Worm (Caenorhabditis elegans): Measurements from ENCODE around the gene Y54G2A.26.

Y54G2A.26 gene

DNA sequence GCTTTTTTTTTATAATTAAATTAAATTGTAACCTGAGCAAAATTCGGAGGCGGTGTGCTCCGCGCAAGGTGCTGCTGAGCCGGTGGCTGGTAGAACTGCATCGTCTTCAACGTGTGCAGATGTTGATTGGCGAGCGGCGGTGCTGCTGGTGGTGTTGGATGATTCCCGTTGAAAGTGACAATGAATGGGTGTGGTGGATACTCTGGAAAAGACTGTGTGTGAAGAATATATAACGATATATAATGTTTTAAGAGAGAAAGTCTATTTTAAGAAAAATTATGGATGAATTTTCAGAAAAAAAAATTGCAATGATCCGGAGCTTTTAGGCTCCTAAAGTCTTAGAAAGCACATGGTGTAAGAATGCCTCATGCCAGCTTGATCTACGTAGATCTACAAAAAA, at the start of gene Y54G2A.26:
Gene Y54G2A.26, minus strand, starts transcription at position 101 of the 400 bp plus-strand sequence.
- no peak for TF ChIP-seq zip-8 (tag; optimal IDR thresholded peaks at IDR 0.05)
- no peak for TF ChIP-seq unc-120 (tag; optimal IDR thresholded peaks at IDR 0.05; ENCODE audit: poor library complexity, severe bottlenecking)
- TF ChIP-seq ceh-39 (tag; optimal IDR thresholded peaks at IDR 0.05): no peak
- no peak for TF ChIP-seq ces-1 (GFP tag; optimal IDR thresholded peaks at IDR 0.05)
- TF ChIP-seq unc-39 (tag; optimal IDR thresholded peaks at IDR 0.05): no peak

DNA sequence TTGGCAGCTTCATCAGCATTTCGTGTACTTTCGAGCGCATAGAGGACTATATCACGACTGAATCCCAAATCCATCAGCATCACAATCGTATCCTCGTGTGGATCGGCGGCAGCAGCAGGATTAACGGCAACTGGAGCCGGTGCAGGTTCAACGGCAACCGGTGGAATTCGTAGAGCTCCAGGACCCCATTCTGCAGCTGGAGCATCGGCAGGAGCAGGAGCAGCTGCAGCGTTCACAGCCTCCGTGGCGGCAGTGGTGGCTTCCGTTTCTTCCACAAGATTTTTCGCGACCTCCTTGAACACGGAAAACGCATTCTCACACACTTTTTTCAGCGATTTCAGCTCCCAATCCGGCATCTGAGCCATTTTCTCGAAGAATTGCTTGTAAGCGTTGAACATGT, 48.9 kb upstream of the Y54G2A.26 start:
- no peak for TF ChIP-seq tbx-8 (GFP tag; optimal IDR thresholded peaks at IDR 0.05)
- TF ChIP-seq cnd-1 (tag; optimal IDR thresholded peaks at IDR 0.05): no peak
- TF ChIP-seq sptf-1 (tag; optimal IDR thresholded peaks at IDR 0.05): no peak
- TF ChIP-seq hlh-1 (tag; optimal IDR thresholded peaks at IDR 0.05): no peak
- TF ChIP-seq flh-1 (GFP tag; optimal IDR thresholded peaks at IDR 0.05): no peak
- no peak for TF ChIP-seq elt-3 (tag; optimal IDR thresholded peaks at IDR 0.05)
- no peak for TF ChIP-seq unc-120 (tag; optimal IDR thresholded peaks at IDR 0.05; ENCODE audit: poor library complexity, severe bottlenecking)
- no peak for TF ChIP-seq lsy-2 (tag; optimal IDR thresholded peaks at IDR 0.05)
- TF ChIP-seq lin-32 (GFP tag; optimal IDR thresholded peaks at IDR 0.05): no peak
- no peak for TF ChIP-seq unc-62 (GFP tag; optimal IDR thresholded peaks at IDR 0.05)
- no peak for TF ChIP-seq ztf-11 (tag; optimal IDR thresholded peaks at IDR 0.05)
- TF ChIP-seq nhr-237 (tag; optimal IDR thresholded peaks at IDR 0.05): no peak
- no peak for TF ChIP-seq elt-1 (tag; optimal IDR thresholded peaks at IDR 0.05; ENCODE audit: borderline replicate concordance, insufficient read depth)
- no peak for TF ChIP-seq nhr-76 (tag; optimal IDR thresholded peaks at IDR 0.05)
- TF ChIP-seq M03D4.4 (tag; optimal IDR thresholded peaks at IDR 0.05): no peak
- no peak for TF ChIP-seq pha-4 (tag; optimal IDR thresholded peaks at IDR 0.05)

DNA sequence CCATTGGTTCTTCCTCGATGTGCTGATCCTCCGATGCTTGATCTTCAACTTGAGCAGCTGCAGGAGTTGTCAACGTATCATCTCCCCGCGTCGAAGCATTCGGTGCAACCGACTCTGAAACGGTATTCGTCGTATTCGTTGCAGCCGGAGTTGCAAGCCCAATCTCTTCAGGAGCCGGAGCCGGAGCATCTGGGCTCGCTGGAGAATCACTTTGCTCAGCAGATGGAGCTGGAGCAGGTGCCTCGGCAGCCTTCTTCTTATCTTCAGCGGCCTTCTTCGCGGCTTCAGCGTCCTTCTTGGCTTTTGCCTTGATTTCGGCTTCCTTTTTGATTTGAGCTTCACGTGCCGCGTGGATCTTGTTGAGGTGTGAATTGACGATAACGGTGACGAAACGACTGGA, 43.5 kb upstream of the Y54G2A.26 start:
- TF ChIP-seq sptf-1 (tag; optimal IDR thresholded peaks at IDR 0.05) (no peak), lin-13 (tag; optimal IDR thresholded peaks at IDR 0.05) (no peak), ceh-43 (GFP tag; optimal IDR thresholded peaks at IDR 0.05) (no peak), pha-4 (tag; optimal IDR thresholded peaks at IDR 0.05) (no peak), flh-1 (GFP tag; optimal IDR thresholded peaks at IDR 0.05) (no peak), unc-39 (tag; optimal IDR thresholded peaks at IDR 0.05) (no peak)

- TF ChIP-seq mls-2 (tag; optimal IDR thresholded peaks at IDR 0.05) (no peak), lin-13 (tag; optimal IDR thresholded peaks at IDR 0.05) (no peak), ceh-39 (tag; optimal IDR thresholded peaks at IDR 0.05) (no peak), M03D4.4 (tag; optimal IDR thresholded peaks at IDR 0.05) (no peak), ceh-43 (GFP tag; optimal IDR thresholded peaks at IDR 0.05) (no peak), flh-1 (GFP tag; optimal IDR thresholded peaks at IDR 0.05) (no peak), lsy-2 (tag; optimal IDR thresholded peaks at IDR 0.05) (no peak), tbx-8 (GFP tag; optimal IDR thresholded peaks at IDR 0.05) (no peak), nhr-76 (tag; optimal IDR thresholded peaks at IDR 0.05) (no peak), ces-1 (GFP tag; optimal IDR thresholded peaks at IDR 0.05) (no peak), nhr-2 (tag; optimal IDR thresholded peaks at IDR 0.05) (no peak), drap-1 (GFP tag; optimal IDR thresholded peaks at IDR 0.05) (no peak), lin-32 (GFP tag; optimal IDR thresholded peaks at IDR 0.05) (no peak), nhr-28 (tag; optimal IDR thresholded peaks at IDR 0.05) (no peak), ztf-11 (tag; optimal IDR thresholded peaks at IDR 0.05) (no peak), ham-2 (GFP tag; optimal IDR thresholded peaks at IDR 0.05) (no peak), cnd-1 (tag; optimal IDR thresholded peaks at IDR 0.05) (no peak), blmp-1 (tag; optimal IDR thresholded peaks at IDR 0.05) (no peak), bed-3 (GFP tag; optimal IDR thresholded peaks at IDR 0.05) (no peak), elt-3 (tag; optimal IDR thresholded peaks at IDR 0.05) (no peak)
Observed at ce11 chrIV:3037932-3038331, 42.7 kb upstream of the Y54G2A.26 start.

DNA sequence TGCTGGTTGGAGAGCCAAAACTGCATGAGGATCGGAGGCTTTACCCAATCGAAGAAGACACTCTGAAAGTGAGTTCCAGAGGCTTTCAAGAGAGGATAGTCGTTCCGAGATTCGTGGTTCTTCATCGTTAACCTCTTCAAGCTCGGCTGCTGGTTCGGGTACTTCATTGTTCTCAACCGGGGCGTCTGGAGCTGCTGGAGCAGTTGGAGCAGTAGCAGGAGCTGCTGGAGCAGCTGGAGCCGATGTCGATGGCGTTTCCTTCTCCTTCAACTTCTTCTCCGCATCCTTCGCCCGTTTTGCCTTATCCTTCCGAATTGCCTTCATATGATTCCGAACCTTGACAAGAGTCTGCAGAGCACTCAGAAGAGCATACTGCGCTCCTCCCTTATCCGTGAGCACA, 40.1 kb upstream of the Y54G2A.26 start:
- TF ChIP-seq unc-39 (tag; optimal IDR thresholded peaks at IDR 0.05) (no peak), snpc-4 (tag; optimal IDR thresholded peaks at IDR 0.05) (no peak), pha-4 (tag; optimal IDR thresholded peaks at IDR 0.05) (no peak), sem-2 (GFP tag; optimal IDR thresholded peaks at IDR 0.05) (no peak), ceh-43 (GFP tag; optimal IDR thresholded peaks at IDR 0.05) (no peak), flh-1 (GFP tag; optimal IDR thresholded peaks at IDR 0.05) (no peak), tbx-8 (GFP tag; optimal IDR thresholded peaks at IDR 0.05) (no peak)
